Worm (Caenorhabditis elegans) whole organism, young adult: ENCODE measurements around the gene srh-95.

Experiments
- aptf-3 ChIP-seq: fragments of 200-800 bp; sonication (Bioruptor generic); IDR thresholded peaks from 2 replicates; pipeline ENCODE4 v1.3.6; 2022; ENCODE audit warnings: missing genetic modification characterization, missing compliant biosample characterization
- sea-2 ChIP-seq: fragments of 200-800 bp; sonication (Bioruptor generic); IDR thresholded peaks from 2 replicates; pipeline ENCODE4 v1.3.6; 2022; ENCODE audit warnings: missing genetic modification characterization, missing compliant biosample characterization
- snpc-4 ChIP-seq, 5 experiments: fragments of 150-350 bp in 1 of 5; sonication (generic microtip) in 4 of 5; optimal IDR thresholded peaks; 2 replicates each; lab custom pipeline; 2014 to 2018; ENCODE audit warnings: missing genetic modification characterization in 5 of 5, missing biosample characterization in 3 of 5, antibody characterized with exemption in 2 of 5, mild to moderate bottlenecking in 2 of 5, missing compliant biosample characterization in 2 of 5, missing genotype in 2 of 5, moderate library complexity in 2 of 5, missing genetic modification reagents in 1 of 5

- no peak for TF ChIP-seq aptf-3 (GFP tag; lab: Robert Waterston, UW)
- TF ChIP-seq snpc-4 (GFP tag; optimal IDR thresholded peaks at IDR 0.05; lab: Kevin White, UChicago), result no peak
- no peak for TF ChIP-seq snpc-4 (tag; optimal IDR thresholded peaks at IDR 0.05; lab: Kevin White, UChicago)
- TF ChIP-seq sea-2 (GFP tag; lab: Robert Waterston, UW), result no peak
Observed at ce11 chrV:16226581-16226980, 20.1 kb upstream of the srh-95 start, which contains the start of gene F11A5.13.
